Fruit fly (Drosophila melanogaster) whole organism, pupa: Measurements from ENCODE around the gene CG10996.

Source experiments
- CG12605 ChIP-seq: fragments of 200-800 bp; sonication (Bioruptor generic); IDR thresholded peaks from 2 replicates; pipeline ENCODE4 v1.3.6; 2022; ENCODE audit warnings: missing biosample characterization, missing genetic modification characterization
- CG13204 ChIP-seq: fragments of 200-800 bp; sonication (Bioruptor generic); optimal IDR thresholded peaks from 2 replicates; lab custom pipeline; 2018; ENCODE audit warnings: missing biosample characterization, mild to moderate bottlenecking, missing genetic modification characterization, moderate library complexity
- CG15710 ChIP-seq: fragments of 200-800 bp; sonication (Bioruptor generic); optimal IDR thresholded peaks from 2 replicates; lab custom pipeline; 2018; ENCODE audit warnings: missing biosample characterization, mild to moderate bottlenecking, missing genetic modification characterization, moderate library complexity
- CG17806 ChIP-seq: fragments of 200-800 bp; sonication (Bioruptor generic); optimal IDR thresholded peaks from 2 replicates; lab custom pipeline; 2018; ENCODE audit warnings: missing biosample characterization, mild to moderate bottlenecking, missing genetic modification characterization, moderate library complexity
- CG32121 ChIP-seq: fragments of 200-800 bp; sonication (Bioruptor generic); IDR thresholded peaks from 2 replicates; pipeline ENCODE4 v1.3.6; 2022; ENCODE audit warnings: missing biosample characterization, missing genetic modification characterization
- CG34367 ChIP-seq: fragments of 200-800 bp; sonication (Bioruptor generic); optimal IDR thresholded peaks from 2 replicates; lab custom pipeline; 2018; ENCODE audit warnings: missing biosample characterization, mild to moderate bottlenecking, missing genetic modification characterization
- CG4496 ChIP-seq: fragments of 200-800 bp; sonication (Bioruptor generic); IDR thresholded peaks from 3 replicates; pipeline ENCODE4 v1.3.6; 2022; ENCODE audit warnings: missing biosample characterization, missing genetic modification characterization
- CG8301 ChIP-seq: fragments of 200-800 bp; sonication (Bioruptor generic); optimal IDR thresholded peaks from 2 replicates; lab custom pipeline; 2018; ENCODE audit warnings: missing biosample characterization, mild to moderate bottlenecking, missing genetic modification characterization
- D1 ChIP-seq: fragments of 200-800 bp; sonication (Bioruptor generic); optimal IDR thresholded peaks from 2 replicates; lab custom pipeline; 2018; ENCODE audit warnings: missing biosample characterization, mild to moderate bottlenecking, missing genetic modification characterization, moderate library complexity
- EcR ChIP-seq: fragments of 200-800 bp; sonication (Bioruptor generic); optimal IDR thresholded peaks from 3 replicates; lab custom pipeline; 2019; ENCODE audit warnings: missing biosample characterization, missing genetic modification characterization, mild to moderate bottlenecking, moderate library complexity, missing genetic modification reagents
- Ets98B ChIP-seq: fragments of 200-800 bp; sonication (Bioruptor generic); IDR thresholded peaks from 2 replicates; pipeline ENCODE4 v1.3.6; 2022; ENCODE audit warnings: missing biosample characterization, missing genetic modification characterization
- rn ChIP-seq: fragments of 200-800 bp; sonication (Bioruptor generic); IDR thresholded peaks from 2 replicates; pipeline ENCODE4 v1.3.6; 2022; ENCODE audit warnings: missing biosample characterization, missing genetic modification characterization

DNA sequence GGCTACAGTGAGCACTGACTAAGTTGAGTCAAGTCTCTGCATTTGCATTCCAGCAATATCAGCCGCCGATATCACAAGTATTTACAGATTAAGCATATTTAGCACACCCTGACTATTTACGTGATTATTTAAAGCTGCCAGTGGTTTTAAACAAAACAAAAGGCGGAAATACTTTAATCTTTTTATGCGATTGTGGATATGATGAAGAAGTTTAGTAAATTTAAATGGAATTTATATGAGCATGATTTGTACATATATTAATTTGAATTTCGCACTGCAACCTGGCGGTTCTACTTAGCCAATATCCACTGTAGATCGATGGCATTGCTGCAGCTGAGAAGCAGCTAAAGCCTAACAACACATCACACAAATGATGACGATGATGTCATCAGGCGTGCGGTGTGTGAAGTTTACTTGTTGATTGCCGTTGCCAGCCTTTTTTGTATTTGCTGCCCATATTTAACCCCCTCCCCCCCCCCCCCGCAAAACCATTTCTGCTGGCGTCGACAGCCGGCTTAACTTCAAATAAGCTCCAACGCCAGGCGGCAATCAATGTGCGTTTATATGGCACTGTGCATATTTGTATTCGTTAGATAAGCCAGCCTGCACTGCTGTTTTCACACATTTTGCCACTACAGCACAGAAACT, 18.2 kb upstream of the CG10996 start:
- TF ChIP-seq CG13204 (GFP tag; lab: Kevin White, UChicago) = peak; percentile 31
- peak; percentile 41; the same call in 1 of the 2 replicates for TF ChIP-seq rn (GFP tag; lab: Robert Waterston, UW)
- peak; percentile 45; the same call in 2 of the 3 replicates for TF ChIP-seq CG4496 (GFP tag; lab: Robert Waterston, UW)
- peak; percentile 59 for TF ChIP-seq CG17806 (tag; lab: Kevin White, UChicago)
- TF ChIP-seq Ets98B (GFP tag; lab: Robert Waterston, UW) = peak; percentile 77; the same call in 1 of the 2 replicates
- TF ChIP-seq D1 (tag; lab: Kevin White, UChicago) = peak; percentile 52
- peak; percentile 73 for TF ChIP-seq CG15710 (tag; lab: Kevin White, UChicago)
- TF ChIP-seq CG34367 (tag; lab: Kevin White, UChicago) = peak; percentile 58
- peak; percentile 86 for TF ChIP-seq CG8301 (tag; lab: Kevin White, UChicago)
- TF ChIP-seq CG12605 = peak; percentile 52
- TF ChIP-seq EcR (GFP tag; lab: Kevin White, UChicago) = no peak
- TF ChIP-seq CG32121 (GFP tag; lab: Robert Waterston, UW) = peak; percentile 77
